Fruit fly (Drosophila melanogaster) whole organism, embryonic: ENCODE results near the gene CG16903.

Experiments used
- Adf1 ChIP-seq: fragments of 200-800 bp; sonication (Bioruptor generic); IDR thresholded peaks from 2 replicates; pipeline ENCODE4 v1.3.6; 2022; ENCODE audit warnings: missing biosample characterization, missing genetic modification characterization
- Atf6 ChIP-seq: fragments of 200-800 bp; sonication (Bioruptor generic); IDR thresholded peaks from 2 replicates; pipeline ENCODE4 v1.3.6; 2022; ENCODE audit warnings: missing biosample characterization, missing genetic modification characterization
- CG10654 ChIP-seq: fragments of 200-800 bp; sonication (Bioruptor generic); optimal IDR thresholded peaks from 2 replicates; lab custom pipeline; 2016; ENCODE audit warnings: missing biosample characterization, missing genetic modification characterization
- CG11723 ChIP-seq: fragments of 200-800 bp; sonication (Bioruptor generic); optimal IDR thresholded peaks from 2 replicates; lab custom pipeline; 2017; ENCODE audit warnings: missing biosample characterization, mild to moderate bottlenecking, missing genetic modification characterization
- CG12236 ChIP-seq: fragments of 200-800 bp; sonication (Bioruptor generic); optimal IDR thresholded peaks from 2 replicates; lab custom pipeline; 2016; ENCODE audit warnings: missing biosample characterization, missing genetic modification characterization
- CG15514 ChIP-seq: fragments of 200-800 bp; sonication (Bioruptor generic); optimal IDR thresholded peaks from 3 replicates; lab custom pipeline; 2017; ENCODE audit warnings: missing biosample characterization, missing genetic modification characterization, mild to moderate bottlenecking, moderate library complexity, missing genetic modification reagents
- CG1602 ChIP-seq: fragments of 200-800 bp; sonication (Bioruptor generic); optimal IDR thresholded peaks from 3 replicates; lab custom pipeline; 2016; ENCODE audit warnings: missing biosample characterization, missing genetic modification characterization
- CG17186 ChIP-seq: fragments of 200-800 bp; sonication (Bioruptor generic); optimal IDR thresholded peaks from 3 replicates; lab custom pipeline; 2017; ENCODE audit warnings: missing biosample characterization, missing genetic modification reagents, missing genetic modification characterization
- CG1792 ChIP-seq: fragments of 200-800 bp; sonication (Bioruptor generic); optimal IDR thresholded peaks from 2 replicates; lab custom pipeline; 2016; ENCODE audit warnings: missing biosample characterization, missing genetic modification characterization
- CG2120 ChIP-seq: fragments of 200-800 bp; sonication (Bioruptor generic); optimal IDR thresholded peaks from 3 replicates; lab custom pipeline; 2016; ENCODE audit warnings: missing biosample characterization, missing genetic modification characterization
- CG2202 ChIP-seq: fragments of 200-800 bp; sonication (Bioruptor generic); optimal IDR thresholded peaks from 2 replicates; lab custom pipeline; 2018; ENCODE audit warnings: missing biosample characterization, mild to moderate bottlenecking, missing genetic modification characterization
- CG2875 ChIP-seq: fragments of 200-800 bp; sonication (Bioruptor generic); optimal IDR thresholded peaks from 2 replicates; lab custom pipeline; 2017; ENCODE audit warnings: missing biosample characterization, mild to moderate bottlenecking, missing genetic modification characterization, missing genetic modification reagents
- CG32532 ChIP-seq: fragments of 200-800 bp; sonication (Bioruptor generic); IDR thresholded peaks from 2 replicates; pipeline ENCODE4 v1.3.6; 2022; ENCODE audit warnings: missing biosample characterization, missing genetic modification characterization
- CG34422 ChIP-seq: fragments of 200-800 bp; sonication (Bioruptor generic); IDR thresholded peaks from 3 replicates; pipeline ENCODE4 v1.3.6; 2022; ENCODE audit warnings: missing biosample characterization, missing genetic modification characterization
- CG42726 ChIP-seq: fragments of 200-800 bp; sonication (Bioruptor generic); IDR thresholded peaks from 2 replicates; pipeline ENCODE4 v1.3.6; 2022; ENCODE audit warnings: missing biosample characterization, missing genetic modification characterization; ENCODE audit not compliant: partially characterized antibody
- CG4854 ChIP-seq: fragments of 200-800 bp; sonication (Bioruptor generic); optimal IDR thresholded peaks from 2 replicates; lab custom pipeline; 2016; ENCODE audit warnings: missing biosample characterization, missing genetic modification characterization, inconsistent platforms
- CG6654 ChIP-seq: fragments of 200-800 bp; sonication (Bioruptor generic); optimal IDR thresholded peaks from 2 replicates; lab custom pipeline; 2017; ENCODE audit warnings: missing biosample characterization, mild to moderate bottlenecking, missing genetic modification characterization
- CG7928 ChIP-seq: fragments of 200-800 bp; sonication (Bioruptor generic); optimal IDR thresholded peaks from 2 replicates; lab custom pipeline; 2017; ENCODE audit warnings: missing biosample characterization, mild to moderate bottlenecking, missing genetic modification characterization
- CG9215 ChIP-seq: fragments of 200-800 bp; sonication (Bioruptor generic); IDR thresholded peaks from 2 replicates; pipeline ENCODE4 v1.3.6; 2022; ENCODE audit warnings: missing biosample characterization, missing genetic modification characterization
- CG9817 ChIP-seq: fragments of 200-800 bp; sonication (Bioruptor generic); optimal IDR thresholded peaks from 2 replicates; lab custom pipeline; 2018; ENCODE audit warnings: missing biosample characterization, mild to moderate bottlenecking, missing genetic modification characterization, moderate library complexity
- CHES-1-like ChIP-seq: fragments of 200-800 bp; sonication (Bioruptor generic); optimal IDR thresholded peaks from 2 replicates; lab custom pipeline; 2016; ENCODE audit warnings: missing biosample characterization, missing genetic modification characterization
- D ChIP-seq, 2 experiments: fragments of 200-800 bp in 1 of 2; fragments of >200 bp in 1 of 2; sonication (Bioruptor generic) in 1 of 2; optimal IDR thresholded peaks; 2 replicates in 1 of 2; 3 replicates in 1 of 2; lab custom pipeline; 2017; ENCODE audit warnings: mild to moderate bottlenecking in 1 of 2, missing biosample characterization in 1 of 2, missing genetic modification characterization in 1 of 2, missing genetic modification reagents in 1 of 2
- Hand ChIP-seq: fragments of 200-800 bp; sonication (Bioruptor generic); optimal IDR thresholded peaks from 2 replicates; lab custom pipeline; 2017; ENCODE audit warnings: mild to moderate bottlenecking, missing biosample characterization, missing genetic modification reagents, missing genetic modification characterization
- Hr39 ChIP-seq: fragments of >200 bp; optimal IDR thresholded peaks from 2 replicates; lab custom pipeline; 2017
- Nf-YA ChIP-seq: fragments of 200-800 bp; sonication (Bioruptor generic); IDR thresholded peaks from 2 replicates; pipeline ENCODE4 v1.3.6; 2022; ENCODE audit warnings: missing biosample characterization, missing genetic modification characterization
- Rfx ChIP-seq: fragments of 200-800 bp; sonication (Bioruptor generic); IDR thresholded peaks from 2 replicates; pipeline ENCODE4 v1.3.6; 2022; ENCODE audit warnings: missing biosample characterization, missing genetic modification characterization
- Sin3A ChIP-seq: fragments of >200 bp; optimal IDR thresholded peaks from 2 replicates; lab custom pipeline; 2018
- TFAM ChIP-seq: fragments of 200-800 bp; sonication (Bioruptor generic); optimal IDR thresholded peaks from 2 replicates; lab custom pipeline; 2017; ENCODE audit warnings: missing biosample characterization, missing genetic modification characterization, inconsistent platforms
- Taf1 ChIP-seq: fragments of 200-800 bp; sonication (Bioruptor generic); IDR thresholded peaks from 2 replicates; pipeline ENCODE4 v1.3.6; 2022; ENCODE audit warnings: missing biosample characterization, missing genetic modification characterization
- Xrp1 ChIP-seq: fragments of 200-800 bp; sonication (Bioruptor generic); IDR thresholded peaks from 2 replicates; pipeline ENCODE4 v1.3.6; 2022; ENCODE audit warnings: missing biosample characterization, missing genetic modification characterization
- chn ChIP-seq: fragments of 200-800 bp; sonication (Bioruptor generic); optimal IDR thresholded peaks from 2 replicates; lab custom pipeline; 2016; ENCODE audit warnings: missing biosample characterization, missing genetic modification characterization
- disco-r ChIP-seq: fragments of 200-800 bp; sonication (Bioruptor generic); optimal IDR thresholded peaks from 2 replicates; lab custom pipeline; 2016; ENCODE audit warnings: missing biosample characterization, missing genetic modification characterization
- dpn ChIP-seq, 2 experiments: fragments of 200-800 bp; sonication (Bioruptor generic); optimal IDR thresholded peaks; 3 replicates each; lab custom pipeline; 2016; ENCODE audit warnings: missing biosample characterization in 2 of 2, missing genetic modification characterization in 2 of 2
- fd102C ChIP-seq: fragments of 200-800 bp; sonication (Bioruptor generic); optimal IDR thresholded peaks from 2 replicates; lab custom pipeline; 2018; ENCODE audit warnings: missing biosample characterization, mild to moderate bottlenecking, missing genetic modification characterization, moderate library complexity
- fu2 ChIP-seq: fragments of 200-800 bp; sonication (Bioruptor generic); optimal IDR thresholded peaks from 2 replicates; lab custom pipeline; 2016; ENCODE audit warnings: missing biosample characterization, missing genetic modification characterization
- jing ChIP-seq: fragments of 200-800 bp; sonication (Bioruptor generic); optimal IDR thresholded peaks from 2 replicates; lab custom pipeline; 2018; ENCODE audit warnings: missing biosample characterization, mild to moderate bottlenecking, missing genetic modification characterization
- kay ChIP-seq: fragments of 200-800 bp; sonication (Bioruptor generic); optimal IDR thresholded peaks from 2 replicates; lab custom pipeline; 2016; ENCODE audit warnings: missing biosample characterization, missing genetic modification characterization
- lola ChIP-seq, 3 experiments: fragments of >200 bp in 2 of 3; fragments of 200-800 bp in 1 of 3; sonication (Bioruptor generic) in 1 of 3; optimal IDR thresholded peaks; 2 replicates each; lab custom pipeline; 2017 to 2019; ENCODE audit warnings: missing biosample characterization in 3 of 3, missing genetic modification characterization in 3 of 3, mild to moderate bottlenecking in 1 of 3, moderate library complexity in 1 of 3
- nmo ChIP-seq: fragments of 200-800 bp; sonication (Bioruptor generic); optimal IDR thresholded peaks from 2 replicates; lab custom pipeline; 2018; ENCODE audit warnings: missing biosample characterization, mild to moderate bottlenecking, missing genetic modification characterization, moderate library complexity
- otp ChIP-seq: fragments of 200-800 bp; sonication (Bioruptor generic); IDR thresholded peaks from 3 replicates; pipeline ENCODE4, ENCODE4 v1.3.6; 2022; ENCODE audit warnings: missing biosample characterization, missing genetic modification characterization
- p53 ChIP-seq: fragments of 200-800 bp; sonication (Bioruptor generic); optimal IDR thresholded peaks from 2 replicates; lab custom pipeline; 2016; ENCODE audit warnings: missing biosample characterization, missing genetic modification characterization
- pfk ChIP-seq: fragments of 200-800 bp; sonication (Bioruptor generic); optimal IDR thresholded peaks from 2 replicates; lab custom pipeline; 2018; ENCODE audit warnings: missing biosample characterization, mild to moderate bottlenecking, missing genetic modification characterization, moderate library complexity
- pita ChIP-seq: fragments of 200-800 bp; sonication (Bioruptor generic); optimal IDR thresholded peaks from 2 replicates; lab custom pipeline; 2017; ENCODE audit warnings: missing biosample characterization, mild to moderate bottlenecking, missing genetic modification characterization
- pnt ChIP-seq: fragments of 200-800 bp; sonication (Bioruptor generic); optimal IDR thresholded peaks from 3 replicates; lab custom pipeline; 2016; ENCODE audit warnings: missing biosample characterization, missing genetic modification characterization
- ro ChIP-seq: fragments of 200-800 bp; sonication (Bioruptor generic); IDR thresholded peaks from 2 replicates; pipeline ENCODE4 v1.3.6; 2022; ENCODE audit warnings: missing biosample characterization, missing genetic modification characterization
- sd ChIP-seq: fragments of 200-800 bp; sonication (Bioruptor generic); optimal IDR thresholded peaks from 3 replicates; lab custom pipeline; 2018; ENCODE audit warnings: missing biosample characterization, mild to moderate bottlenecking, missing genetic modification characterization, moderate library complexity
- sens ChIP-seq: fragments of 200-800 bp; sonication (Bioruptor generic); peaks from one replicate; lab custom pipeline; 2016; ENCODE audit warnings: missing biosample characterization, missing genetic modification characterization
- toy ChIP-seq: fragments of 200-800 bp; sonication (Bioruptor generic); IDR thresholded peaks from 2 replicates; pipeline ENCODE4 v1.3.6; 2022; ENCODE audit warnings: missing biosample characterization, missing genetic modification characterization
- tup ChIP-seq: fragments of 200-800 bp; sonication (Bioruptor generic); optimal IDR thresholded peaks from 2 replicates; lab custom pipeline; 2016; ENCODE audit warnings: missing biosample characterization, mild to moderate bottlenecking, missing genetic modification characterization, moderate library complexity
- wek ChIP-seq: fragments of 200-800 bp; sonication (Bioruptor generic); optimal IDR thresholded peaks from 3 replicates; lab custom pipeline; 2018; ENCODE audit warnings: missing biosample characterization, mild to moderate bottlenecking, missing genetic modification characterization, moderate library complexity

CG16903 gene

dm6 chrX:2041312-2041918, 38.8 kb downstream of the CG16903 start, which contains the start of gene CG4313 (continued):
- peak; percentile 97 for TF ChIP-seq sens (GFP tag; lab: Kevin White, UChicago)
- peak; percentile 34 for TF ChIP-seq fu2
- no peak for TF ChIP-seq Nf-YA (GFP tag; lab: Robert Waterston, UW)
- peak; percentile 4 for TF ChIP-seq sd
- no peak for TF ChIP-seq CG2202 (tag; lab: Kevin White, UChicago)
- TF ChIP-seq Taf1 (GFP tag; lab: Robert Waterston, UW), result peak; percentile 53
- peak; percentile 49 for TF ChIP-seq CG15514 (GFP tag; lab: Kevin White, UChicago)
- TF ChIP-seq CG32532, result peak; percentile 77
- peak; percentile 37 for TF ChIP-seq CG11723 (GFP tag; lab: Kevin White, UChicago)
- peak; percentile 61 for TF ChIP-seq disco-r (GFP tag; lab: Kevin White, UChicago)
- peak; percentile 80 for TF ChIP-seq CG17186 (GFP tag; lab: Kevin White, UChicago)
- peak; percentile 73 for TF ChIP-seq chn (GFP tag; lab: Kevin White, UChicago)
- no peak for TF ChIP-seq fd102C (GFP tag; lab: Kevin White, UChicago)
- TF ChIP-seq Rfx (GFP tag; lab: Robert Waterston, UW), result peak; percentile 85
- TF ChIP-seq CG4854 (GFP tag; lab: Kevin White, UChicago), result peak; percentile 39
- TF ChIP-seq p53 (GFP tag; lab: Kevin White, UChicago), result peak; percentile 69
- TF ChIP-seq pita, result no peak
- TF ChIP-seq CG6654 (GFP tag; lab: Kevin White, UChicago), result peak; percentile 4
- TF ChIP-seq toy, result no peak
- peak; percentile 83 for TF ChIP-seq CG7928 (GFP tag; lab: Kevin White, UChicago)
- peak; percentile 32 for TF ChIP-seq tup (GFP tag; lab: Kevin White, UChicago)
- TF ChIP-seq nmo, result peak; percentile 70
- peak; percentile 71 to 78 for TF ChIP-seq dpn (GFP tag; optimal IDR thresholded peaks at IDR 0.05; lab: Kevin White, UChicago)
- peak; percentile 79 for TF ChIP-seq CG9215 (GFP tag; lab: Robert Waterston, UW)
- TF ChIP-seq TFAM (GFP tag; lab: Kevin White, UChicago), result no peak
- peak; percentile 52 for TF ChIP-seq CG10654 (GFP tag; lab: Kevin White, UChicago)
- TF ChIP-seq CG1602 (GFP tag; lab: Kevin White, UChicago), result peak; percentile 67
- TF ChIP-seq CG2120 (GFP tag; lab: Kevin White, UChicago), result peak; percentile 83
- no peak for TF ChIP-seq pfk
- peak; percentile 9 for TF ChIP-seq wek (GFP tag; lab: Kevin White, UChicago)
- TF ChIP-seq ro (GFP tag; lab: Robert Waterston, UW), result no peak
- TF ChIP-seq CG34422 (GFP tag; lab: Robert Waterston, UW), result peak; percentile 55; the same call in 2 of the 3 replicates
- TF ChIP-seq otp (GFP tag; lab: Robert Waterston, UW), result no peak
- no peak for TF ChIP-seq Hand (GFP tag; lab: Kevin White, UChicago)
- TF ChIP-seq jing (GFP tag; lab: Kevin White, UChicago), result no peak
- TF ChIP-seq Xrp1 (GFP tag; lab: Robert Waterston, UW), result peak; percentile 67; the same call in 1 of the 2 replicates
- peak; percentile 80 for TF ChIP-seq CG9817 (tag; lab: Kevin White, UChicago)
- peak; percentile 35 for TF ChIP-seq kay (GFP tag; lab: Kevin White, UChicago)
- peak; percentile 48 for TF ChIP-seq CG1792 (GFP tag; lab: Kevin White, UChicago)
- no peak for TF ChIP-seq CG12236
- TF ChIP-seq Atf6 (GFP tag; lab: Robert Waterston, UW), result peak; percentile 55; the same call in 1 of the 2 replicates
- TF ChIP-seq CG2875, result peak; percentile 25
- TF ChIP-seq CG42726, result peak; percentile 35; the same call in 1 of the 2 replicates
- 0 out of 2 replicates have a peak, but pooled peaks have one; percentile 17 for TF ChIP-seq Adf1
- peak; percentile 77 for TF ChIP-seq CHES-1-like (GFP tag; lab: Kevin White, UChicago)
- TF ChIP-seq pnt, result peak; percentile 57
- TF ChIP-seq D (optimal IDR thresholded peaks at IDR 0.05; lab: Kevin White, UChicago), result no peak
- peak; percentile 43 for TF ChIP-seq D (GFP tag; optimal IDR thresholded peaks at IDR 0.05; lab: Kevin White, UChicago)
- peak; percentile 75 for TF ChIP-seq Sin3A (lab: Kevin White, UChicago)
- peak in 1 of 3 experiments; percentile 60 for TF ChIP-seq lola (GFP tag; optimal IDR thresholded peaks at IDR 0.05; lab: Kevin White, UChicago)
- no peak for TF ChIP-seq Hr39 (lab: Kevin White, UChicago)
